Worm (Caenorhabditis elegans) whole organism, L4/young adult: ENCODE data around the gene srw-107.

ENCODE experiments used
- W03F9.2 ChIP-seq: fragments of 150-350 bp; optimal IDR thresholded peaks from 2 replicates; lab custom pipeline; 2014; ENCODE audit warnings: missing biosample characterization, missing genetic modification characterization
- dao-5 ChIP-seq: sonication (generic microtip); optimal IDR thresholded peaks from 2 replicates; lab custom pipeline; 2016; ENCODE audit warnings: missing genotype, missing genetic modification characterization, moderate library complexity, missing compliant biosample characterization
- him-1 ChIP-seq: sonication (generic microtip); optimal IDR thresholded peaks from 2 replicates; lab custom pipeline; 2016; ENCODE audit warnings: missing genotype, missing genetic modification reagents, missing genetic modification characterization, missing compliant biosample characterization

DNA sequence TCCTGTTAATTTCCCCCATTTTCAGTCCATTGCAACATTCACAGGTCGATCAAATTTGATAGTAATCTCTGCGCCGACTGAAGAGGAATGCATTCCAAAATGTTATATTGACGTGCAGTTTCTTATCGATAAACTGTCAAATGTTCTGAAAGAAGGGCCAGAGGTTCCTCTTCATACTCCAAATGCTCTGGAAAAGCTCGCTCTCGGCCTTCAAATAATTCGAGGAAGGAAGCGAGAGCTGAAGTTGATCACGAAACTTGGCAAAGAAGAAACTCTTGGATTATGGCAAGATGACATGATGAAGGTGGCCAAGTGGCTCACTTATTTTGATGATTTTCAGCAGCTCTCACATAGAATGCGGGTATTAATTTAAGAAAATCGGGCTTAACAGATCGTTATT, 42.4 kb downstream of the srw-107 start:
- TF ChIP-seq dao-5 (tag; lab: Kevin White, UChicago), result no peak
- no peak for TF ChIP-seq W03F9.2
- no peak for TF ChIP-seq him-1 (tag; lab: Kevin White, UChicago)
